Fruit fly (Drosophila melanogaster) whole organism, embryonic: ENCODE measurements around the gene CG44836.

ENCODE experiments used
- Abd-B ChIP-seq: fragments of 200-800 bp; sonication (Bioruptor generic); optimal IDR thresholded peaks from 2 replicates; lab custom pipeline; 2018; ENCODE audit warnings: missing biosample characterization, mild to moderate bottlenecking, missing genetic modification characterization, moderate library complexity
- Asciz ChIP-seq: fragments of 200-800 bp; sonication (Bioruptor generic); optimal IDR thresholded peaks from 2 replicates; lab custom pipeline; 2017; ENCODE audit warnings: missing biosample characterization, mild to moderate bottlenecking, missing genetic modification characterization, missing genetic modification reagents
- CG12299 ChIP-seq: fragments of 200-800 bp; sonication (Bioruptor generic); optimal IDR thresholded peaks from 2 replicates; lab custom pipeline; 2018; ENCODE audit warnings: missing biosample characterization, mild to moderate bottlenecking, missing genetic modification characterization
- CG13287 ChIP-seq: fragments of 200-800 bp; sonication (Bioruptor generic); IDR thresholded peaks from 2 replicates; pipeline ENCODE4 v1.3.6; 2022; ENCODE audit warnings: missing biosample characterization, missing genetic modification characterization; ENCODE audit not compliant: partially characterized antibody
- CG14710 ChIP-seq: fragments of 200-800 bp; sonication (Bioruptor generic); optimal IDR thresholded peaks from 3 replicates; lab custom pipeline; 2019; ENCODE audit warnings: missing biosample characterization, mild to moderate bottlenecking, missing genetic modification characterization, moderate library complexity
- CG14860 ChIP-seq: fragments of 200-800 bp; sonication (Bioruptor generic); IDR thresholded peaks from 3 replicates; pipeline ENCODE4 v1.3.6; 2022; ENCODE audit warnings: missing biosample characterization, missing genetic modification characterization; ENCODE audit not compliant: partially characterized antibody
- CG15514 ChIP-seq: fragments of 200-800 bp; sonication (Bioruptor generic); optimal IDR thresholded peaks from 3 replicates; lab custom pipeline; 2017; ENCODE audit warnings: missing biosample characterization, missing genetic modification characterization, mild to moderate bottlenecking, moderate library complexity, missing genetic modification reagents
- CG1603 ChIP-seq: fragments of 200-800 bp; sonication (Bioruptor generic); optimal IDR thresholded peaks from 2 replicates; lab custom pipeline; 2019; ENCODE audit warnings: missing biosample characterization, mild to moderate bottlenecking, missing genetic modification characterization, moderate library complexity
- CG17385 ChIP-seq: fragments of 200-800 bp; sonication (Bioruptor generic); optimal IDR thresholded peaks from 3 replicates; lab custom pipeline; 2018; ENCODE audit warnings: missing biosample characterization, mild to moderate bottlenecking, missing genetic modification characterization
- CG17829 ChIP-seq: fragments of 200-800 bp; optimal IDR thresholded peaks from 2 replicates; lab custom pipeline; 2019; ENCODE audit warnings: missing biosample characterization, mild to moderate bottlenecking, missing genetic modification characterization, moderate library complexity
- CG2116 ChIP-seq: fragments of 200-800 bp; sonication (Bioruptor generic); optimal IDR thresholded peaks from 3 replicates; lab custom pipeline; 2018; ENCODE audit warnings: missing biosample characterization, mild to moderate bottlenecking, missing genetic modification characterization
- CG31365 ChIP-seq: fragments of 200-800 bp; sonication (Bioruptor generic); optimal IDR thresholded peaks from 2 replicates; lab custom pipeline; 2018; ENCODE audit warnings: missing biosample characterization, mild to moderate bottlenecking, missing genetic modification characterization
- CG34422 ChIP-seq: fragments of 200-800 bp; sonication (Bioruptor generic); IDR thresholded peaks from 3 replicates; pipeline ENCODE4 v1.3.6; 2022; ENCODE audit warnings: missing biosample characterization, missing genetic modification characterization
- CG3847 ChIP-seq: fragments of 200-800 bp; sonication (Bioruptor generic); IDR thresholded peaks from 2 replicates; pipeline ENCODE4 v1.3.6; 2022; ENCODE audit warnings: missing biosample characterization, missing genetic modification characterization
- CG4617 ChIP-seq: fragments of 200-800 bp; sonication (Bioruptor generic); optimal IDR thresholded peaks from 3 replicates; lab custom pipeline; 2016; ENCODE audit warnings: missing biosample characterization, missing genetic modification characterization, borderline replicate concordance
- CG6254 ChIP-seq: fragments of 200-800 bp; sonication (Bioruptor generic); optimal IDR thresholded peaks from 3 replicates; lab custom pipeline; 2017; ENCODE audit warnings: mild to moderate bottlenecking, missing biosample characterization, missing genetic modification reagents, missing genetic modification characterization
- CG6791 ChIP-seq: fragments of 200-800 bp; sonication (Bioruptor generic); IDR thresholded peaks from 3 replicates; pipeline ENCODE4 v1.3.6; 2022; ENCODE audit warnings: missing biosample characterization, missing genetic modification characterization; ENCODE audit not compliant: partially characterized antibody
- CTCF ChIP-seq: fragments of 200-800 bp; sonication (Bioruptor generic); optimal IDR thresholded peaks from 2 replicates; lab custom pipeline; 2017; ENCODE audit warnings: missing biosample characterization, mild to moderate bottlenecking, missing genetic modification characterization, moderate library complexity
- CoRest ChIP-seq: fragments of 200-800 bp; sonication (Bioruptor generic); optimal IDR thresholded peaks from 3 replicates; lab custom pipeline; 2018; ENCODE audit warnings: missing biosample characterization, mild to moderate bottlenecking, missing genetic modification characterization, moderate library complexity
- CrebB ChIP-seq: fragments of 200-800 bp; sonication (Bioruptor generic); optimal IDR thresholded peaks from 3 replicates; lab custom pipeline; 2018; ENCODE audit warnings: missing biosample characterization, mild to moderate bottlenecking, missing genetic modification characterization
- Dek ChIP-seq: fragments of 200-800 bp; sonication (Bioruptor generic); optimal IDR thresholded peaks from 3 replicates; lab custom pipeline; 2019; ENCODE audit warnings: missing biosample characterization, mild to moderate bottlenecking, missing genetic modification characterization, moderate library complexity
- H15 ChIP-seq: fragments of 200-800 bp; sonication (Bioruptor generic); IDR thresholded peaks from 3 replicates; pipeline ENCODE4 v1.3.6; 2022; ENCODE audit warnings: missing biosample characterization, missing genetic modification characterization
- HLH3B ChIP-seq: fragments of 200-800 bp; sonication (Bioruptor generic); IDR thresholded peaks from 2 replicates; pipeline ENCODE4 v1.3.6; 2022; ENCODE audit warnings: missing biosample characterization, missing genetic modification characterization
- HmgD ChIP-seq: fragments of 200-800 bp; sonication (Bioruptor generic); optimal IDR thresholded peaks from 3 replicates; lab custom pipeline; 2016; ENCODE audit warnings: missing biosample characterization, missing genetic modification characterization
- MESR4 ChIP-seq: fragments of 200-800 bp; sonication (Bioruptor generic); optimal IDR thresholded peaks from 2 replicates; lab custom pipeline; 2018; ENCODE audit warnings: missing biosample characterization, mild to moderate bottlenecking, missing genetic modification characterization, moderate library complexity
- Med ChIP-seq: fragments of 200-800 bp; sonication (Bioruptor generic); peaks from one replicate; lab custom pipeline; 2016; ENCODE audit warnings: missing biosample characterization, missing genetic modification characterization, mild to moderate bottlenecking, inconsistent platforms, moderate library complexity
- NC2β ChIP-seq: fragments of 200-800 bp; sonication (Bioruptor generic); optimal IDR thresholded peaks from 2 replicates; lab custom pipeline; 2016; ENCODE audit warnings: missing biosample characterization, missing genetic modification characterization
- Opbp ChIP-seq: fragments of 200-800 bp; sonication (Bioruptor generic); IDR thresholded peaks from 3 replicates; pipeline ENCODE4 v1.3.6; 2022; ENCODE audit warnings: missing biosample characterization, missing genetic modification characterization; ENCODE audit not compliant: partially characterized antibody
- Scr ChIP-seq: fragments of 200-800 bp; sonication (Bioruptor generic); IDR thresholded peaks from 2 replicates; pipeline ENCODE4 v1.3.6; 2022; ENCODE audit warnings: missing biosample characterization, missing genetic modification characterization; ENCODE audit not compliant: partially characterized antibody
- Sin3A ChIP-seq: fragments of >200 bp; optimal IDR thresholded peaks from 2 replicates; lab custom pipeline; 2018
- Sry-δ ChIP-seq: fragments of 200-800 bp; sonication (Bioruptor generic); optimal IDR thresholded peaks from 2 replicates; lab custom pipeline; 2016; ENCODE audit warnings: missing biosample characterization, missing genetic modification characterization
- bbx ChIP-seq: fragments of 200-800 bp; sonication (Bioruptor generic); IDR thresholded peaks from 2 replicates; pipeline ENCODE4 v1.3.6; 2022; ENCODE audit warnings: missing biosample characterization, missing genetic modification characterization; ENCODE audit not compliant: partially characterized antibody
- bcd ChIP-seq: fragments of 200-800 bp; sonication (Bioruptor generic); optimal IDR thresholded peaks from 2 replicates; lab custom pipeline; 2017; ENCODE audit warnings: missing biosample characterization, mild to moderate bottlenecking, missing genetic modification characterization
- crp ChIP-seq, 2 experiments: fragments of 200-800 bp; sonication (Bioruptor generic); optimal IDR thresholded peaks; 2 replicates in 1 of 2; 3 replicates in 1 of 2; lab custom pipeline; 2017; ENCODE audit warnings: missing biosample characterization in 2 of 2, missing genetic modification characterization in 2 of 2, mild to moderate bottlenecking in 1 of 2, moderate library complexity in 1 of 2
- exex ChIP-seq: fragments of 200-800 bp; sonication (Bioruptor generic); optimal IDR thresholded peaks from 4 replicates; lab custom pipeline; 2018; ENCODE audit warnings: missing biosample characterization, mild to moderate bottlenecking, missing genetic modification characterization, moderate library complexity
- grau ChIP-seq: fragments of 200-800 bp; optimal IDR thresholded peaks from 3 replicates; lab custom pipeline; 2019; ENCODE audit warnings: missing biosample characterization, mild to moderate bottlenecking, missing genetic modification characterization, moderate library complexity
- hbn ChIP-seq: fragments of 200-800 bp; sonication (Bioruptor generic); IDR thresholded peaks from 2 replicates; pipeline ENCODE4 v1.3.6; 2022; ENCODE audit warnings: missing biosample characterization, missing genetic modification characterization; ENCODE audit not compliant: partially characterized antibody
- insv ChIP-seq, 2 experiments: fragments of 200-800 bp; sonication (Bioruptor generic); optimal IDR thresholded peaks; 3 replicates each; lab custom pipeline; 2016 to 2018; ENCODE audit warnings: missing biosample characterization in 2 of 2, missing genetic modification characterization in 2 of 2
- lola ChIP-seq, 3 experiments: fragments of >200 bp in 2 of 3; fragments of 200-800 bp in 1 of 3; sonication (Bioruptor generic) in 1 of 3; optimal IDR thresholded peaks; 2 replicates each; lab custom pipeline; 2017 to 2019; ENCODE audit warnings: missing biosample characterization in 3 of 3, missing genetic modification characterization in 3 of 3, mild to moderate bottlenecking in 1 of 3, moderate library complexity in 1 of 3
- onecut ChIP-seq: fragments of 200-800 bp; sonication (Bioruptor generic); IDR thresholded peaks from 2 replicates; pipeline ENCODE4 v1.3.6; 2022; ENCODE audit warnings: missing biosample characterization, missing genetic modification characterization
- sc ChIP-seq, 3 experiments: fragments of >200 bp in 2 of 3; fragments of 200-800 bp in 1 of 3; sonication (Bioruptor generic) in 1 of 3; optimal IDR thresholded peaks; 2 replicates in 2 of 3; 3 replicates in 1 of 3; lab custom pipeline; 2017; ENCODE audit warnings: mild to moderate bottlenecking in 1 of 3, missing biosample characterization in 1 of 3, missing genetic modification characterization in 1 of 3, missing genetic modification reagents in 1 of 3
- sens ChIP-seq: fragments of 200-800 bp; sonication (Bioruptor generic); peaks from one replicate; lab custom pipeline; 2016; ENCODE audit warnings: missing biosample characterization, missing genetic modification characterization
- sim ChIP-seq: fragments of 200-800 bp; sonication (Bioruptor generic); IDR thresholded peaks from 2 replicates; pipeline ENCODE4 v1.3.6; 2022; ENCODE audit warnings: missing biosample characterization, missing genetic modification characterization
- sna ChIP-seq: fragments of 200-800 bp; sonication (Bioruptor generic); IDR thresholded peaks from 2 replicates; pipeline ENCODE4 v1.3.6; 2022; ENCODE audit warnings: missing biosample characterization, missing genetic modification characterization; ENCODE audit not compliant: partially characterized antibody
- zf30C ChIP-seq: fragments of 200-800 bp; sonication (Bioruptor generic); optimal IDR thresholded peaks from 3 replicates; lab custom pipeline; 2018; ENCODE audit warnings: missing biosample characterization, mild to moderate bottlenecking, missing genetic modification characterization

CG44836 gene

dm6 chr3L:16377768-16378764 lies 22.0 kb downstream of the CG44836 start, which contains the start of gene roq (continued):
- no peak for TF ChIP-seq onecut (GFP tag; lab: Robert Waterston, UW)
- peak; percentile 37; the same call in 1 of the 3 replicates for TF ChIP-seq CG34422 (GFP tag; lab: Robert Waterston, UW)
- peak; percentile 57 for TF ChIP-seq MESR4 (GFP tag; lab: Kevin White, UChicago)
- TF ChIP-seq crp (GFP tag; optimal IDR thresholded peaks at IDR 0.05; lab: Kevin White, UChicago) = peak; percentile 96 to 99
- TF ChIP-seq CG3847 = peak; percentile 41; the same call in 1 of the 2 replicates
- TF ChIP-seq Sry-δ (GFP tag; lab: Kevin White, UChicago) = peak; percentile 74
- TF ChIP-seq sc (optimal IDR thresholded peaks at IDR 0.05; lab: Kevin White, UChicago) = no peak
- TF ChIP-seq sc (GFP tag; optimal IDR thresholded peaks at IDR 0.05; lab: Kevin White, UChicago) = no peak
- peak; percentile 53 for TF ChIP-seq CG15514 (GFP tag; lab: Kevin White, UChicago)
- TF ChIP-seq CoRest (tag; lab: Kevin White, UChicago) = peak; percentile 34
- TF ChIP-seq CG2116 (GFP tag; lab: Kevin White, UChicago) = peak; percentile 87
- peak; percentile 51 for TF ChIP-seq CG17829
- no peak for TF ChIP-seq H15 (GFP tag; lab: Robert Waterston, UW)
- TF ChIP-seq Med = peak; percentile 71
- TF ChIP-seq CG13287 (GFP tag; lab: Robert Waterston, UW) = peak; percentile 72; the same call in 1 of the 2 replicates
- no peak for TF ChIP-seq zf30C (GFP tag; lab: Kevin White, UChicago)
- peak; percentile 23 for TF ChIP-seq Abd-B (GFP tag; lab: Kevin White, UChicago)
- TF ChIP-seq Dek (tag; lab: Kevin White, UChicago) = no peak
- TF ChIP-seq insv (GFP tag; optimal IDR thresholded peaks at IDR 0.05; lab: Kevin White, UChicago) = peak in 1 of 2 experiments; percentile 72
- TF ChIP-seq CrebB (tag; lab: Kevin White, UChicago) = peak; percentile 14
- TF ChIP-seq bcd (GFP tag; lab: Kevin White, UChicago) = no peak
- peak; percentile 19 for TF ChIP-seq Sin3A (lab: Kevin White, UChicago)
- TF ChIP-seq sens (GFP tag; lab: Kevin White, UChicago) = peak; percentile 74
- TF ChIP-seq sna = 0 out of 2 replicates have a peak, but pooled peaks have one; percentile 19
- TF ChIP-seq CG4617 (GFP tag; lab: Kevin White, UChicago) = peak; percentile 81
- no peak for TF ChIP-seq Asciz
- no peak for TF ChIP-seq sim (GFP tag; lab: Robert Waterston, UW)
- TF ChIP-seq exex (tag; lab: Kevin White, UChicago) = peak; percentile 26
- no peak for TF ChIP-seq HLH3B (GFP tag; lab: Robert Waterston, UW)
- peak; percentile 28 for TF ChIP-seq CTCF (GFP tag; lab: Kevin White, UChicago)
- TF ChIP-seq HmgD (GFP tag; lab: Kevin White, UChicago) = peak; percentile 59
- peak; percentile 65; the same call in 2 of the 3 replicates for TF ChIP-seq Opbp (GFP tag; lab: Robert Waterston, UW)
- peak; percentile 97 for TF ChIP-seq CG31365 (tag; lab: Kevin White, UChicago)
- TF ChIP-seq CG1603 (tag; lab: Kevin White, UChicago) = peak; percentile 85
- peak; percentile 64; the same call in 2 of the 3 replicates for TF ChIP-seq CG6791 (GFP tag; lab: Robert Waterston, UW)
- TF ChIP-seq CG12299 (tag; lab: Kevin White, UChicago) = peak; percentile 1
- TF ChIP-seq CG14860 (GFP tag; lab: Robert Waterston, UW) = peak; percentile 51; the same call in 2 of the 3 replicates
- TF ChIP-seq Scr (GFP tag; lab: Robert Waterston, UW) = peak; percentile 38
- TF ChIP-seq lola (GFP tag; optimal IDR thresholded peaks at IDR 0.05; lab: Kevin White, UChicago) = peak in 1 of 3 experiments; percentile 88
- TF ChIP-seq CG14710 (tag; lab: Kevin White, UChicago) = peak; percentile 57
- TF ChIP-seq bbx (GFP tag; lab: Robert Waterston, UW) = peak; percentile 51
- peak; percentile 17 for TF ChIP-seq NC2β (GFP tag; lab: Kevin White, UChicago)
- TF ChIP-seq grau (tag; lab: Kevin White, UChicago) = peak; percentile 36
- TF ChIP-seq hbn (GFP tag; lab: Robert Waterston, UW) = peak; percentile 44; the same call in 1 of the 2 replicates
- peak; percentile 93 for TF ChIP-seq CG17385 (GFP tag; lab: Kevin White, UChicago)
- no peak for TF ChIP-seq CG6254
